Fruit fly (Drosophila melanogaster) S2 (cell line): ENCODE measurements around the gene CG5653.

Source experiments
- CG8478 ChIP-seq: fragments of >200 bp; optimal IDR thresholded peaks from 2 replicates; lab custom pipeline; 2018
- CTCF ChIP-seq, 2 experiments: fragments of >200 bp; optimal IDR thresholded peaks; 2 replicates each; lab custom pipeline; 2018

- TF ChIP-seq CTCF (optimal IDR thresholded peaks at IDR 0.05; lab: Kevin White, UChicago) = no peak
- no peak for TF ChIP-seq CG8478
These were observed 13.5 kb downstream of the CG5653 start for dm6 chr3L:8952549-8953198.
